Fruit fly (Drosophila melanogaster): ENCODE results near the gene CG6026.
A peak's percentile ranks its signal among the peaks of the same experiment; 100 is the strongest.

CG6026 gene

dm6 chr3R:18985114-18985785 lies 48.1 kb upstream of the CG6026 start (continued):
- TF ChIP-seq CG7987 (GFP tag; optimal IDR thresholded peaks at IDR 0.05) (no peak), Blimp-1 (GFP tag; optimal IDR thresholded peaks at IDR 0.05) (peak; percentile 11), CG34224 (GFP tag; IDR thresholded peaks at IDR 0.05; ENCODE audit: partially characterized antibody) (no peak), pfk (GFP tag; optimal IDR thresholded peaks at IDR 0.05) (no peak), chn (GFP tag; optimal IDR thresholded peaks at IDR 0.05) (no peak), ftz-f1 (GFP tag; optimal IDR thresholded peaks at IDR 0.05) (no peak), chm (GFP tag; IDR thresholded peaks at IDR 0.05) (no peak), CG17568 (GFP tag; optimal IDR thresholded peaks at IDR 0.05) (no peak), CG8281 (tag; optimal IDR thresholded peaks at IDR 0.05) (no peak), bowl (GFP tag; IDR thresholded peaks at IDR 0.05) (no peak), pros (GFP tag; optimal IDR thresholded peaks at IDR 0.05) (no peak), amos (GFP tag; IDR thresholded peaks at IDR 0.05; ENCODE audit: partially characterized antibody) (no peak), tio (GFP tag; optimal IDR thresholded peaks at IDR 0.05) (no peak), fd64A (GFP tag; optimal IDR thresholded peaks at IDR 0.05) (no peak), CG6254 (GFP tag; optimal IDR thresholded peaks at IDR 0.05) (no peak), Dref (GFP tag; IDR thresholded peaks at IDR 0.05) (no peak), Myb (GFP tag; optimal IDR thresholded peaks at IDR 0.05) (no peak), Nf-YC (tag; optimal IDR thresholded peaks at IDR 0.05) (no peak), Dfd (GFP tag; optimal IDR thresholded peaks at IDR 0.05) (no peak), CG17912 (GFP tag; optimal IDR thresholded peaks at IDR 0.05) (no peak), CTCF (GFP tag; optimal IDR thresholded peaks at IDR 0.05) (no peak), sna (GFP tag; IDR thresholded peaks at IDR 0.05; ENCODE audit: partially characterized antibody) (no peak), abd-A (tag; optimal IDR thresholded peaks at IDR 0.05) (no peak), bsh (GFP tag; optimal IDR thresholded peaks at IDR 0.05) (no peak), Opbp (GFP tag; IDR thresholded peaks at IDR 0.05; ENCODE audit: partially characterized antibody) (no peak), Abd-B (GFP tag; optimal IDR thresholded peaks at IDR 0.05) (no peak), CG17328 (GFP tag; IDR thresholded peaks at IDR 0.05) (no peak), salm (tag; optimal IDR thresholded peaks at IDR 0.05) (no peak), CG12104 (GFP tag; optimal IDR thresholded peaks at IDR 0.05) (peak; percentile 18), Six4 (GFP tag; optimal IDR thresholded peaks at IDR 0.05) (no peak), CG10979 (tag; optimal IDR thresholded peaks at IDR 0.05) (peak; percentile 13), repo (GFP tag; optimal IDR thresholded peaks at IDR 0.05) (no peak), CG3281 (GFP tag; optimal IDR thresholded peaks at IDR 0.05) (peak; percentile 78), CG31388 (GFP tag; optimal IDR thresholded peaks at IDR 0.05) (no peak), CG15073 (GFP tag; optimal IDR thresholded peaks at IDR 0.05) (no peak), pita (GFP tag; optimal IDR thresholded peaks at IDR 0.05) (no peak), ttk (GFP tag; IDR thresholded peaks at IDR 0.05) (no peak), run (tag; optimal IDR thresholded peaks at IDR 0.05) (no peak), CG7271 (tag; optimal IDR thresholded peaks at IDR 0.05) (no peak), lmd (GFP tag; IDR thresholded peaks at IDR 0.05) (peak; percentile 16; the same call in 1 of the 2 replicates), caup (GFP tag; optimal IDR thresholded peaks at IDR 0.05; ENCODE audit: severe bottlenecking) (peak; percentile 34), sug (tag; optimal IDR thresholded peaks at IDR 0.05) (peak; percentile 86), ac (GFP tag; optimal IDR thresholded peaks at IDR 0.05) (no peak), insv (GFP tag; optimal IDR thresholded peaks at IDR 0.05) (no peak), Meics (GFP tag; optimal IDR thresholded peaks at IDR 0.05) (peak; percentile 76), ro (GFP tag; IDR thresholded peaks at IDR 0.05) (no peak), Dip3 (GFP tag; optimal IDR thresholded peaks at IDR 0.05) (no peak), CG2116 (GFP tag; optimal IDR thresholded peaks at IDR 0.05) (no peak), CG14014 (GFP tag; IDR thresholded peaks at IDR 0.05) (no peak), Chrac-16 (GFP tag; optimal IDR thresholded peaks at IDR 0.05) (peak; percentile 9)
